Worm (Caenorhabditis elegans) whole organism, L2 larva: ENCODE measurements around the gene Y39A1A.21.

ENCODE experiments used
- R02D3.7 ChIP-seq: fragments of 150-350 bp; optimal IDR thresholded peaks from 2 replicates; lab custom pipeline; 2014; ENCODE audit warnings: missing biosample characterization, missing genetic modification characterization
- Y55F3AM.14 ChIP-seq: fragments of 200-800 bp; sonication (Bioruptor generic); optimal IDR thresholded peaks from 2 replicates; lab custom pipeline; 2018; ENCODE audit warnings: mild to moderate bottlenecking, missing genetic modification characterization, missing compliant biosample characterization
- egl-27 ChIP-seq: sonication (generic microtip); optimal IDR thresholded peaks from 3 replicates; lab custom pipeline; 2017; ENCODE audit warnings: missing biosample characterization, missing genetic modification reagents, missing genetic modification characterization
- elt-3 ChIP-seq: sonication (generic microtip); optimal IDR thresholded peaks from 2 replicates; lab custom pipeline; 2017; ENCODE audit warnings: missing biosample characterization, missing genetic modification characterization
- lin-13 ChIP-seq: fragments of 150-350 bp; optimal IDR thresholded peaks from 2 replicates; lab custom pipeline; 2014; ENCODE audit warnings: missing biosample characterization, missing genetic modification reagents, missing genetic modification characterization
- unc-62 ChIP-seq: fragments of 150-350 bp; optimal IDR thresholded peaks from 2 replicates; lab custom pipeline; 2014; ENCODE audit warnings: missing biosample characterization, missing genetic modification reagents, missing genetic modification characterization

- TF ChIP-seq R02D3.7 (tag; lab: Kevin White, UChicago) (no peak), elt-3 (tag; lab: Kevin White, UChicago) (no peak), egl-27 (peak; percentile 17), unc-62 (no peak), lin-13 (GFP tag; lab: Kevin White, UChicago) (peak; percentile 80), Y55F3AM.14 (no peak)
Measured at ce11 chrIII:10742382-10742860, 35.6 kb upstream of the Y39A1A.21 start, which contains the start of the genes tbb-1 and rib-2.
